Worm (Caenorhabditis elegans): Measurements from ENCODE around the gene F11D11.4.

ce11 chrV:18753036-18753435 is 8.1 kb upstream of the F11D11.4 start, which contains the start of gene F11D11.6:
- no peak for TF ChIP-seq lin-39 (tag; optimal IDR thresholded peaks at IDR 0.05)
- TF ChIP-seq nhr-12 (tag; optimal IDR thresholded peaks at IDR 0.05), result no peak
- no peak for TF ChIP-seq dpl-1 (GFP tag; optimal IDR thresholded peaks at IDR 0.05)
